Fruit fly (Drosophila melanogaster) whole organism, embryonic: ENCODE results near the gene w.

Experiments used
- Blimp-1 ChIP-seq: fragments of 200-800 bp; sonication (Bioruptor generic); optimal IDR thresholded peaks from 3 replicates; lab custom pipeline; 2018; ENCODE audit warnings: missing biosample characterization, missing genetic modification characterization, mild to moderate bottlenecking, moderate library complexity, missing genetic modification reagents
- CG10366 ChIP-seq: fragments of 200-800 bp; sonication (Bioruptor generic); IDR thresholded peaks from 2 replicates; pipeline ENCODE4 v1.3.6; 2022; ENCODE audit warnings: missing biosample characterization, missing genetic modification characterization
- CG10979 ChIP-seq: fragments of 200-800 bp; sonication (Bioruptor generic); optimal IDR thresholded peaks from 2 replicates; lab custom pipeline; 2018; ENCODE audit warnings: missing biosample characterization, mild to moderate bottlenecking, missing genetic modification characterization, moderate library complexity
- CG11247 ChIP-seq: fragments of 200-800 bp; sonication (Bioruptor generic); IDR thresholded peaks from 2 replicates; pipeline ENCODE4 v1.3.6; 2022; ENCODE audit warnings: missing biosample characterization, missing genetic modification characterization
- CG12219 ChIP-seq: fragments of 200-800 bp; sonication (Bioruptor generic); optimal IDR thresholded peaks from 3 replicates; lab custom pipeline; 2018; ENCODE audit warnings: missing biosample characterization, mild to moderate bottlenecking, missing genetic modification characterization
- CG13775 ChIP-seq: fragments of 200-800 bp; sonication (Bioruptor generic); optimal IDR thresholded peaks from 3 replicates; lab custom pipeline; 2017; ENCODE audit warnings: missing biosample characterization, mild to moderate bottlenecking, missing genetic modification characterization
- CG17912 ChIP-seq: fragments of 200-800 bp; sonication (Bioruptor generic); optimal IDR thresholded peaks from 2 replicates; lab custom pipeline; 2018; ENCODE audit warnings: missing biosample characterization, mild to moderate bottlenecking, missing genetic modification characterization
- CG18262 ChIP-seq: fragments of 200-800 bp; optimal IDR thresholded peaks from 3 replicates; lab custom pipeline; 2019; ENCODE audit warnings: missing biosample characterization, mild to moderate bottlenecking, missing genetic modification characterization, moderate library complexity
- CG34224 ChIP-seq: fragments of 200-800 bp; sonication (Bioruptor generic); IDR thresholded peaks from 3 replicates; pipeline ENCODE4 v1.3.6; 2022; ENCODE audit warnings: missing biosample characterization, missing genetic modification characterization; ENCODE audit not compliant: partially characterized antibody
- CG6854 ChIP-seq: fragments of 200-800 bp; sonication (Bioruptor generic); optimal IDR thresholded peaks from 3 replicates; lab custom pipeline; 2017; ENCODE audit warnings: missing biosample characterization, mild to moderate bottlenecking, missing genetic modification characterization
- CG8281 ChIP-seq: fragments of 200-800 bp; sonication (Bioruptor generic); optimal IDR thresholded peaks from 2 replicates; lab custom pipeline; 2018; ENCODE audit warnings: missing biosample characterization, mild to moderate bottlenecking, missing genetic modification characterization, moderate library complexity
- CG8290 ChIP-seq, 3 experiments: fragments of 200-800 bp; sonication (Bioruptor generic); optimal IDR thresholded peaks; 2 replicates each; lab custom pipeline; 2016 to 2019; ENCODE audit warnings: missing biosample characterization in 3 of 3, missing genetic modification characterization in 3 of 3, mild to moderate bottlenecking in 2 of 3, moderate library complexity in 1 of 3
- CG8924 ChIP-seq: fragments of 200-800 bp; optimal IDR thresholded peaks from 3 replicates; lab custom pipeline; 2019; ENCODE audit warnings: missing biosample characterization, mild to moderate bottlenecking, missing genetic modification characterization, moderate library complexity
- D ChIP-seq, 2 experiments: fragments of 200-800 bp in 1 of 2; fragments of >200 bp in 1 of 2; sonication (Bioruptor generic) in 1 of 2; optimal IDR thresholded peaks; 2 replicates in 1 of 2; 3 replicates in 1 of 2; lab custom pipeline; 2017; ENCODE audit warnings: mild to moderate bottlenecking in 1 of 2, missing biosample characterization in 1 of 2, missing genetic modification characterization in 1 of 2, missing genetic modification reagents in 1 of 2
- D19B ChIP-seq: fragments of 200-800 bp; sonication (Bioruptor generic); optimal IDR thresholded peaks from 2 replicates; lab custom pipeline; 2017; ENCODE audit warnings: missing biosample characterization, mild to moderate bottlenecking, missing genetic modification characterization
- E2f1 ChIP-seq: fragments of 200-800 bp; sonication (Bioruptor generic); IDR thresholded peaks from 2 replicates; pipeline ENCODE4 v1.3.6; 2022; ENCODE audit warnings: missing biosample characterization, missing genetic modification characterization
- ERR ChIP-seq: fragments of 200-800 bp; sonication (Bioruptor generic); optimal IDR thresholded peaks from 2 replicates; lab custom pipeline; 2016; ENCODE audit warnings: missing biosample characterization, missing genetic modification characterization
- Gsc ChIP-seq: fragments of 200-800 bp; sonication (Bioruptor generic); IDR thresholded peaks from 2 replicates; pipeline ENCODE4 v1.3.6; 2022; ENCODE audit warnings: missing biosample characterization, missing genetic modification characterization
- Hr3 ChIP-seq: fragments of 200-800 bp; sonication (Bioruptor generic); optimal IDR thresholded peaks from 3 replicates; lab custom pipeline; 2016; ENCODE audit warnings: missing biosample characterization, missing genetic modification characterization
- Lhr ChIP-seq: fragments of 200-800 bp; sonication (Bioruptor generic); optimal IDR thresholded peaks from 3 replicates; lab custom pipeline; 2017; ENCODE audit warnings: mild to moderate bottlenecking, missing biosample characterization, missing genetic modification reagents, missing genetic modification characterization
- Mad ChIP-seq: fragments of 200-800 bp; sonication (Bioruptor generic); optimal IDR thresholded peaks from 2 replicates; lab custom pipeline; 2016; ENCODE audit warnings: missing biosample characterization, missing genetic modification characterization
- NC2β ChIP-seq: fragments of 200-800 bp; sonication (Bioruptor generic); optimal IDR thresholded peaks from 2 replicates; lab custom pipeline; 2016; ENCODE audit warnings: missing biosample characterization, missing genetic modification characterization
- NK7.1 ChIP-seq: fragments of 200-800 bp; sonication (Bioruptor generic); optimal IDR thresholded peaks from 3 replicates; lab custom pipeline; 2016; ENCODE audit warnings: missing biosample characterization, missing genetic modification characterization
- Nf-YC ChIP-seq: fragments of 200-800 bp; optimal IDR thresholded peaks from 3 replicates; lab custom pipeline; 2019; ENCODE audit warnings: missing biosample characterization, mild to moderate bottlenecking, missing genetic modification characterization, moderate library complexity
- Poxn ChIP-seq: fragments of 200-800 bp; sonication (Bioruptor generic); IDR thresholded peaks from 2 replicates; pipeline ENCODE4 v1.3.6; 2022; ENCODE audit warnings: missing biosample characterization, missing genetic modification characterization
- Side ChIP-seq: fragments of 200-800 bp; sonication (Bioruptor generic); optimal IDR thresholded peaks from 2 replicates; lab custom pipeline; 2016; ENCODE audit warnings: missing biosample characterization, missing genetic modification characterization
- Sry-β ChIP-seq: fragments of 200-800 bp; sonication (Bioruptor generic); optimal IDR thresholded peaks from 2 replicates; lab custom pipeline; 2018; ENCODE audit warnings: missing biosample characterization, mild to moderate bottlenecking, missing genetic modification characterization, moderate library complexity
- Sry-δ ChIP-seq: fragments of 200-800 bp; sonication (Bioruptor generic); optimal IDR thresholded peaks from 2 replicates; lab custom pipeline; 2016; ENCODE audit warnings: missing biosample characterization, missing genetic modification characterization
- Stat92E ChIP-seq, 3 experiments: fragments of >200 bp in 2 of 3; fragments of 200-800 bp in 1 of 3; sonication (Bioruptor generic) in 1 of 3; optimal IDR thresholded peaks; 2 replicates each; lab custom pipeline; 2017 to 2019; ENCODE audit warnings: missing biosample characterization in 3 of 3, missing genetic modification characterization in 3 of 3, mild to moderate bottlenecking in 1 of 3, moderate library complexity in 1 of 3
- abd-A ChIP-seq: fragments of 200-800 bp; sonication (Bioruptor generic); optimal IDR thresholded peaks from 3 replicates; lab custom pipeline; 2019; ENCODE audit warnings: missing biosample characterization, mild to moderate bottlenecking, missing genetic modification characterization, moderate library complexity
- ase ChIP-seq: fragments of 200-800 bp; sonication (Bioruptor generic); IDR thresholded peaks from 3 replicates; pipeline ENCODE4 v1.3.6; 2022; ENCODE audit warnings: missing biosample characterization, missing genetic modification characterization
- ash1 ChIP-seq: fragments of 200-800 bp; sonication (Bioruptor generic); optimal IDR thresholded peaks from 2 replicates; lab custom pipeline; 2018; ENCODE audit warnings: missing biosample characterization, mild to moderate bottlenecking, missing genetic modification characterization
- ci ChIP-seq: fragments of 200-800 bp; sonication (Bioruptor generic); IDR thresholded peaks from 3 replicates; pipeline ENCODE4 v1.3.6; 2022; ENCODE audit warnings: missing biosample characterization, missing genetic modification characterization
- crol ChIP-seq: fragments of 200-800 bp; sonication (Bioruptor generic); IDR thresholded peaks from 2 replicates; pipeline ENCODE4 v1.3.6; 2022; ENCODE audit warnings: missing biosample characterization, missing genetic modification characterization
- eve ChIP-seq, 2 experiments: fragments of >200 bp; optimal IDR thresholded peaks; 2 replicates each; lab custom pipeline; 2017; ENCODE audit warnings: missing biosample characterization in 2 of 2, missing genetic modification characterization in 2 of 2
- fd3F ChIP-seq: fragments of 200-800 bp; sonication (Bioruptor generic); optimal IDR thresholded peaks from 2 replicates; lab custom pipeline; 2018; ENCODE audit warnings: missing biosample characterization, mild to moderate bottlenecking, missing genetic modification characterization, moderate library complexity
- fru ChIP-seq: fragments of >200 bp; optimal IDR thresholded peaks from 2 replicates; lab custom pipeline; 2017
- h ChIP-seq: fragments of >200 bp; optimal IDR thresholded peaks from 2 replicates; lab custom pipeline; 2017
- hbn ChIP-seq: fragments of 200-800 bp; sonication (Bioruptor generic); IDR thresholded peaks from 2 replicates; pipeline ENCODE4 v1.3.6; 2022; ENCODE audit warnings: missing biosample characterization, missing genetic modification characterization; ENCODE audit not compliant: partially characterized antibody
- insv ChIP-seq, 2 experiments: fragments of 200-800 bp; sonication (Bioruptor generic); optimal IDR thresholded peaks; 3 replicates each; lab custom pipeline; 2016 to 2018; ENCODE audit warnings: missing biosample characterization in 2 of 2, missing genetic modification characterization in 2 of 2
- kni ChIP-seq: fragments of 200-800 bp; sonication (Bioruptor generic); optimal IDR thresholded peaks from 3 replicates; lab custom pipeline; 2017; ENCODE audit warnings: mild to moderate bottlenecking, missing biosample characterization, missing genetic modification reagents, missing genetic modification characterization
- lilli ChIP-seq: fragments of 200-800 bp; sonication (Bioruptor generic); optimal IDR thresholded peaks from 3 replicates; lab custom pipeline; 2016; ENCODE audit warnings: missing biosample characterization, missing genetic modification characterization
- lmd ChIP-seq: fragments of 200-800 bp; sonication (Bioruptor generic); IDR thresholded peaks from 2 replicates; pipeline ENCODE4 v1.3.6; 2022; ENCODE audit warnings: missing biosample characterization, missing genetic modification characterization
- maf-S ChIP-seq: fragments of 200-800 bp; sonication (Bioruptor generic); optimal IDR thresholded peaks from 2 replicates; lab custom pipeline; 2016; ENCODE audit warnings: missing biosample characterization, missing genetic modification characterization
- nom ChIP-seq: fragments of 200-800 bp; sonication (Bioruptor generic); optimal IDR thresholded peaks from 2 replicates; lab custom pipeline; 2017; ENCODE audit warnings: missing biosample characterization, missing genetic modification characterization, mild to moderate bottlenecking, moderate library complexity, missing genetic modification reagents
- phol ChIP-seq: fragments of 200-800 bp; sonication (Bioruptor generic); optimal IDR thresholded peaks from 3 replicates; lab custom pipeline; 2018; ENCODE audit warnings: missing biosample characterization, mild to moderate bottlenecking, missing genetic modification characterization, moderate library complexity
- rib ChIP-seq: fragments of 200-800 bp; sonication (Bioruptor generic); IDR thresholded peaks from 2 replicates; pipeline ENCODE4 v1.3.6; 2022; ENCODE audit warnings: missing biosample characterization, missing genetic modification characterization
- schlank ChIP-seq: fragments of 200-800 bp; sonication (Bioruptor generic); optimal IDR thresholded peaks from 2 replicates; lab custom pipeline; 2018; ENCODE audit warnings: missing biosample characterization, mild to moderate bottlenecking, missing genetic modification characterization
- slp2 ChIP-seq: fragments of 200-800 bp; sonication (Bioruptor generic); optimal IDR thresholded peaks from 2 replicates; lab custom pipeline; 2016; ENCODE audit warnings: missing biosample characterization, missing genetic modification characterization
- unc-4 ChIP-seq: fragments of 200-800 bp; sonication (Bioruptor generic); IDR thresholded peaks from 2 replicates; pipeline ENCODE4 v1.3.6; 2022; ENCODE audit warnings: missing biosample characterization, missing genetic modification characterization; ENCODE audit not compliant: partially characterized antibody

w gene

dm6 chrX:2787267-2787666 lies 9.0 kb downstream of the w start (continued):
- TF ChIP-seq Sry-β (GFP tag; lab: Kevin White, UChicago) (no peak), maf-S (peak; percentile 52), Stat92E (GFP tag; optimal IDR thresholded peaks at IDR 0.05; lab: Kevin White, UChicago) (no peak), insv (GFP tag; optimal IDR thresholded peaks at IDR 0.05; lab: Kevin White, UChicago) (peak in 1 of 2 experiments; percentile 17), E2f1 (GFP tag; lab: Robert Waterston, UW) (peak; percentile 86), Gsc (GFP tag; lab: Robert Waterston, UW) (0 out of 2 replicates have a peak, but pooled peaks have one; percentile 17), Nf-YC (tag; lab: Kevin White, UChicago) (peak; percentile 63), Lhr (GFP tag; lab: Kevin White, UChicago) (peak; percentile 31), D (optimal IDR thresholded peaks at IDR 0.05; lab: Kevin White, UChicago) (no peak), D (GFP tag; optimal IDR thresholded peaks at IDR 0.05; lab: Kevin White, UChicago) (peak; percentile 79), fru (lab: Kevin White, UChicago) (no peak), phol (tag; lab: Kevin White, UChicago) (peak; percentile 91), CG10366 (GFP tag; lab: Robert Waterston, UW) (peak; percentile 77), eve (GFP tag; optimal IDR thresholded peaks at IDR 0.05; lab: Kevin White, UChicago) (peak in 1 of 2 experiments; percentile 90), lilli (GFP tag; lab: Kevin White, UChicago) (peak; percentile 75), unc-4 (no peak), CG13775 (GFP tag; lab: Kevin White, UChicago) (peak; percentile 76), Sry-δ (GFP tag; lab: Kevin White, UChicago) (peak; percentile 27), CG6854 (GFP tag; lab: Kevin White, UChicago) (peak; percentile 74), Poxn (GFP tag; lab: Robert Waterston, UW) (peak; percentile 56; the same call in 1 of the 2 replicates), D19B (GFP tag; lab: Kevin White, UChicago) (peak; percentile 65), CG17912 (no peak), CG11247 (peak; percentile 73), slp2 (GFP tag; lab: Kevin White, UChicago) (peak; percentile 46), h (lab: Kevin White, UChicago) (no peak), Side (GFP tag; lab: Kevin White, UChicago) (peak; percentile 66), CG8290 (GFP tag; optimal IDR thresholded peaks at IDR 0.05; lab: Kevin White, UChicago) (peak; percentile 65), CG8290 (tag; optimal IDR thresholded peaks at IDR 0.05; lab: Kevin White, UChicago) (peak in 1 of 2 experiments; percentile 63), Hr3 (peak; percentile 83), Blimp-1 (GFP tag; lab: Kevin White, UChicago) (peak; percentile 80), CG8924 (tag; lab: Kevin White, UChicago) (peak; percentile 85), nom (peak; percentile 81), fd3F (GFP tag; lab: Kevin White, UChicago) (peak; percentile 81), crol (GFP tag; lab: Robert Waterston, UW) (no peak), ase (peak; percentile 78), lmd (GFP tag; lab: Robert Waterston, UW) (peak; percentile 86), CG18262 (peak; percentile 85), rib (GFP tag; lab: Robert Waterston, UW) (no peak; the same call in 1 of the 2 replicates), CG12219 (GFP tag; lab: Kevin White, UChicago) (peak; percentile 80), ash1 (no peak), schlank (peak; percentile 52), ERR (GFP tag; lab: Kevin White, UChicago) (peak; percentile 40), kni (GFP tag; lab: Kevin White, UChicago) (no peak), CG10979 (peak; percentile 83), NK7.1 (GFP tag; lab: Kevin White, UChicago) (peak; percentile 10), Mad (GFP tag; lab: Kevin White, UChicago) (peak; percentile 75), CG34224 (no peak), abd-A (tag; lab: Kevin White, UChicago) (no peak), ci (GFP tag; lab: Robert Waterston, UW) (peak; percentile 79; the same call in 2 of the 3 replicates), CG8281 (tag; lab: Kevin White, UChicago) (peak; percentile 61), hbn (GFP tag; lab: Robert Waterston, UW) (no peak), NC2β (GFP tag; lab: Kevin White, UChicago) (no peak)
